Worm (Caenorhabditis elegans) whole organism, L2 larva: Measurements from ENCODE around the gene acp-7.

Experiments
- C34F6.9 ChIP-seq: fragments of 150-350 bp; optimal IDR thresholded peaks from 2 replicates; lab custom pipeline; 2014; ENCODE audit warnings: missing biosample characterization, missing genetic modification characterization
- F13H6.1 ChIP-seq: sonication (generic microtip); optimal IDR thresholded peaks from 2 replicates; lab custom pipeline; 2016; ENCODE audit warnings: missing genetic modification characterization, missing compliant biosample characterization
- R02D3.7 ChIP-seq: fragments of 150-350 bp; optimal IDR thresholded peaks from 2 replicates; lab custom pipeline; 2014; ENCODE audit warnings: missing biosample characterization, missing genetic modification characterization
- Y55F3AM.14 ChIP-seq: fragments of 200-800 bp; sonication (Bioruptor generic); optimal IDR thresholded peaks from 2 replicates; lab custom pipeline; 2018; ENCODE audit warnings: mild to moderate bottlenecking, missing genetic modification characterization, missing compliant biosample characterization
- ZK546.5 ChIP-seq: sonication (generic microtip); optimal IDR thresholded peaks from 2 replicates; lab custom pipeline; 2017; ENCODE audit warnings: missing biosample characterization, missing genetic modification characterization
- aly-2 ChIP-seq: fragments of 150-350 bp; optimal IDR thresholded peaks from 2 replicates; lab custom pipeline; 2014; ENCODE audit warnings: missing biosample characterization, missing genetic modification characterization
- ama-1 ChIP-seq: fragments of 150-350 bp; optimal IDR thresholded peaks from 2 replicates; lab custom pipeline; 2018; ENCODE audit warnings: inconsistent platforms
- blmp-1 ChIP-seq: sonication (generic microtip); optimal IDR thresholded peaks from 2 replicates; lab custom pipeline; 2017; ENCODE audit warnings: missing genetic modification characterization, mild to moderate bottlenecking, missing compliant biosample characterization, antibody characterized with exemption, moderate library complexity; ENCODE audit not compliant: insufficient read depth
- ceh-16 ChIP-seq: fragments of 150-350 bp; optimal IDR thresholded peaks from 2 replicates; lab custom pipeline; 2014; ENCODE audit warnings: missing biosample characterization, missing genetic modification characterization
- ceh-82 ChIP-seq: fragments of 150-350 bp; optimal IDR thresholded peaks from 2 replicates; lab custom pipeline; 2014; ENCODE audit warnings: missing biosample characterization, missing genetic modification characterization
- crh-2 ChIP-seq: sonication (generic microtip); optimal IDR thresholded peaks from 2 replicates; lab custom pipeline; 2017; ENCODE audit warnings: missing biosample characterization, missing genetic modification characterization
- egl-27 ChIP-seq: sonication (generic microtip); optimal IDR thresholded peaks from 3 replicates; lab custom pipeline; 2017; ENCODE audit warnings: missing biosample characterization, missing genetic modification reagents, missing genetic modification characterization
- elt-3 ChIP-seq: sonication (generic microtip); optimal IDR thresholded peaks from 2 replicates; lab custom pipeline; 2017; ENCODE audit warnings: missing biosample characterization, missing genetic modification characterization
- fos-1 ChIP-seq: fragments of 150-350 bp; optimal IDR thresholded peaks from 2 replicates; lab custom pipeline; 2014; ENCODE audit warnings: missing biosample characterization, missing genetic modification characterization
- gmeb-1 ChIP-seq: fragments of 150-350 bp; optimal IDR thresholded peaks from 2 replicates; lab custom pipeline; 2014; ENCODE audit warnings: missing biosample characterization, missing genetic modification characterization
- lin-11 ChIP-seq: fragments of 150-350 bp; sonication (generic microtip); optimal IDR thresholded peaks from 2 replicates; lab custom pipeline; 2014; ENCODE audit warnings: missing biosample characterization, missing genetic modification characterization, inconsistent platforms, mixed read lengths
- lin-39 ChIP-seq: fragments of 150-350 bp; optimal IDR thresholded peaks from 2 replicates; lab custom pipeline; 2014; ENCODE audit warnings: missing biosample characterization, missing genetic modification reagents, missing genetic modification characterization
- lsy-2 ChIP-seq, 2 experiments: fragments of 150-350 bp in 1 of 2; sonication (generic microtip) in 1 of 2; optimal IDR thresholded peaks; 2 replicates each; lab custom pipeline; 2014 to 2017; ENCODE audit warnings: missing biosample characterization in 2 of 2, missing genetic modification characterization in 2 of 2
- mab-5 ChIP-seq: fragments of 150-350 bp; optimal IDR thresholded peaks from 2 replicates; lab custom pipeline; 2014; ENCODE audit warnings: missing biosample characterization, missing genetic modification characterization
- mdl-1 ChIP-seq, 2 experiments: fragments of 150-350 bp in 1 of 2; sonication (generic microtip) in 1 of 2; optimal IDR thresholded peaks; 2 replicates each; lab custom pipeline; 2017; ENCODE audit warnings: missing biosample characterization in 2 of 2, missing genetic modification characterization in 2 of 2
- nhr-11 ChIP-seq: fragments of 150-350 bp; optimal IDR thresholded peaks from 2 replicates; lab custom pipeline; 2014; ENCODE audit warnings: missing biosample characterization, missing genetic modification characterization
- nhr-12 ChIP-seq: fragments of 150-350 bp; optimal IDR thresholded peaks from 2 replicates; lab custom pipeline; 2014; ENCODE audit warnings: missing biosample characterization, missing genetic modification characterization
- nhr-129 ChIP-seq: fragments of 150-350 bp; optimal IDR thresholded peaks from 2 replicates; lab custom pipeline; 2014; ENCODE audit warnings: missing biosample characterization, missing genetic modification characterization
- nhr-21 ChIP-seq: fragments of 150-350 bp; optimal IDR thresholded peaks from 2 replicates; lab custom pipeline; 2014; ENCODE audit warnings: missing biosample characterization, missing genetic modification characterization
- nhr-237 ChIP-seq: fragments of 150-350 bp; optimal IDR thresholded peaks from 2 replicates; lab custom pipeline; 2014; ENCODE audit warnings: missing biosample characterization, missing genetic modification characterization
- nhr-6 ChIP-seq: fragments of 150-350 bp; optimal IDR thresholded peaks from 2 replicates; lab custom pipeline; 2014; ENCODE audit warnings: missing biosample characterization, missing genetic modification characterization
- nhr-77 ChIP-seq: fragments of 150-350 bp; optimal IDR thresholded peaks from 2 replicates; lab custom pipeline; 2014; ENCODE audit warnings: missing biosample characterization, missing genetic modification characterization
- peb-1 ChIP-seq: fragments of 150-350 bp; optimal IDR thresholded peaks from 2 replicates; lab custom pipeline; 2014; ENCODE audit warnings: missing biosample characterization, missing genetic modification characterization
- sma-3 ChIP-seq: sonication (generic microtip); optimal IDR thresholded peaks from 2 replicates; lab custom pipeline; 2016; ENCODE audit warnings: missing genetic modification reagents, missing genetic modification characterization, missing compliant biosample characterization
- sma-9 ChIP-seq, 2 experiments: fragments of 150-350 bp in 1 of 2; sonication (generic microtip) in 1 of 2; optimal IDR thresholded peaks; 2 replicates each; lab custom pipeline; 2014 to 2016; ENCODE audit warnings: missing genetic modification characterization in 2 of 2, mild to moderate bottlenecking in 1 of 2, missing biosample characterization in 1 of 2, missing compliant biosample characterization in 1 of 2, missing genetic modification reagents in 1 of 2, moderate library complexity in 1 of 2
- unc-39 ChIP-seq: fragments of 150-350 bp; optimal IDR thresholded peaks from 2 replicates; lab custom pipeline; 2014; ENCODE audit warnings: missing biosample characterization, missing genetic modification characterization
- unc-55 ChIP-seq: fragments of 150-350 bp; sonication (generic microtip); optimal IDR thresholded peaks from 3 replicates; lab custom pipeline; 2014; ENCODE audit warnings: missing biosample characterization, missing genetic modification reagents, missing genetic modification characterization
- unc-62 ChIP-seq: fragments of 150-350 bp; optimal IDR thresholded peaks from 2 replicates; lab custom pipeline; 2014; ENCODE audit warnings: missing biosample characterization, missing genetic modification reagents, missing genetic modification characterization
- zag-1 ChIP-seq: fragments of 150-350 bp; optimal IDR thresholded peaks from 2 replicates; lab custom pipeline; 2014; ENCODE audit warnings: missing biosample characterization, missing genetic modification characterization
- ztf-1 ChIP-seq: fragments of 200-800 bp; sonication (Bioruptor generic); conservative IDR thresholded peaks from 2 replicates; pipeline ENCODE4 v1.3.6; 2022; ENCODE audit warnings: missing genetic modification characterization, missing compliant biosample characterization
- ztf-11 ChIP-seq: sonication (generic microtip); optimal IDR thresholded peaks from 2 replicates; lab custom pipeline; 2017; ENCODE audit warnings: missing biosample characterization, missing genetic modification characterization

The acp-7 gene

ce11 chrIV:6431582-6431981 lies at the start of gene acp-7:
TSS of gene acp-7 (minus strand) at chrIV:6431682.
- no peak for TF ChIP-seq unc-62 (GFP tag; lab: Kevin White, UChicago)
- no peak for TF ChIP-seq zag-1 (tag; lab: Kevin White, UChicago)
- TF ChIP-seq nhr-129 (tag; lab: Kevin White, UChicago): no peak
- TF ChIP-seq nhr-237: no peak
- TF ChIP-seq lin-39 (tag; lab: Kevin White, UChicago): no peak
- TF ChIP-seq mdl-1 (tag; optimal IDR thresholded peaks at IDR 0.05; lab: Kevin White, UChicago): no peak
- TF ChIP-seq mab-5 (tag; lab: Kevin White, UChicago): no peak
- TF ChIP-seq unc-39 (tag; lab: Kevin White, UChicago): no peak
- TF ChIP-seq, all 48 proteins: peak for 0

- TF ChIP-seq sma-9 (GFP tag; optimal IDR thresholded peaks at IDR 0.05; lab: Kevin White, UChicago) (peak; percentile 55), sma-9 (tag; optimal IDR thresholded peaks at IDR 0.05; lab: Kevin White, UChicago) (no peak), fos-1 (tag; lab: Kevin White, UChicago) (peak; percentile 56), nhr-77 (tag; lab: Kevin White, UChicago) (no peak), nhr-129 (tag; lab: Kevin White, UChicago) (peak; percentile 42), Y55F3AM.14 (GFP tag; lab: Kevin White, UChicago) (peak; percentile 28), sma-3 (GFP tag; lab: Kevin White, UChicago) (peak; percentile 32), nhr-12 (tag; lab: Kevin White, UChicago) (no peak), ZK546.5 (tag; lab: Kevin White, UChicago) (no peak), gmeb-1 (tag; lab: Kevin White, UChicago) (peak; percentile 34), crh-2 (tag; lab: Kevin White, UChicago) (peak; percentile 25)
Observed at ce11 chrIV:6480978-6481377, 49.5 kb upstream of the acp-7 start.

ce11 chrIV:6480221-6480620 lies 48.7 kb upstream of the acp-7 start, which contains the start of gene tyr-6:
TSS of gene tyr-6 (plus strand) at chrIV:6480521.
- TF ChIP-seq unc-62 (GFP tag; lab: Kevin White, UChicago) (no peak), lin-39 (tag; lab: Kevin White, UChicago) (no peak), ceh-16 (tag; lab: Kevin White, UChicago) (no peak), F13H6.1 (tag; lab: Kevin White, UChicago) (no peak), R02D3.7 (tag; lab: Kevin White, UChicago) (no peak), nhr-11 (tag; lab: Kevin White, UChicago) (no peak), crh-2 (tag; lab: Kevin White, UChicago) (no peak), gmeb-1 (tag; lab: Kevin White, UChicago) (no peak), lin-11 (no peak), ama-1 (lab: Kevin White, UChicago) (no peak), lsy-2 (tag; optimal IDR thresholded peaks at IDR 0.05; lab: Kevin White, UChicago) (no peak), nhr-237 (no peak), egl-27 (tag; lab: Kevin White, UChicago) (no peak), elt-3 (tag; lab: Kevin White, UChicago) (no peak), ztf-1 (no peak), ztf-11 (no peak), aly-2 (tag; lab: Kevin White, UChicago) (no peak), unc-39 (tag; lab: Kevin White, UChicago) (no peak), nhr-12 (tag; lab: Kevin White, UChicago) (no peak)
- TF ChIP-seq, all 48 proteins: peak for 0

ce11 chrIV:6474751-6475150 lies 43.3 kb upstream of the acp-7 start:
- peak; percentile 16 for TF ChIP-seq sma-3 (GFP tag; lab: Kevin White, UChicago)
- TF ChIP-seq zag-1 (tag; lab: Kevin White, UChicago): peak; percentile 38
- no peak for TF ChIP-seq blmp-1 (tag; lab: Kevin White, UChicago)
- no peak for TF ChIP-seq unc-62 (GFP tag; lab: Kevin White, UChicago)
- TF ChIP-seq F13H6.1 (tag; lab: Kevin White, UChicago): peak; percentile 16
- peak; percentile 83 for TF ChIP-seq C34F6.9 (tag; lab: Kevin White, UChicago)
- no peak for TF ChIP-seq peb-1
- TF ChIP-seq nhr-11 (tag; lab: Kevin White, UChicago): no peak
- peak; percentile 89 for TF ChIP-seq unc-55
- TF ChIP-seq nhr-129 (tag; lab: Kevin White, UChicago): peak; percentile 44
- peak; percentile 30 for TF ChIP-seq nhr-21
- TF ChIP-seq mab-5 (tag; lab: Kevin White, UChicago): peak; percentile 76
- peak; percentile 54 for TF ChIP-seq crh-2 (tag; lab: Kevin White, UChicago)
- no peak for TF ChIP-seq ceh-16 (tag; lab: Kevin White, UChicago)
- no peak for TF ChIP-seq gmeb-1 (tag; lab: Kevin White, UChicago)
- peak; percentile 37 for TF ChIP-seq egl-27 (tag; lab: Kevin White, UChicago)
- peak; percentile 55 for TF ChIP-seq sma-9 (GFP tag; optimal IDR thresholded peaks at IDR 0.05; lab: Kevin White, UChicago)
- no peak for TF ChIP-seq sma-9 (tag; optimal IDR thresholded peaks at IDR 0.05; lab: Kevin White, UChicago)
- peak in 1 of 2 experiments; percentile 71 for TF ChIP-seq lsy-2 (tag; optimal IDR thresholded peaks at IDR 0.05; lab: Kevin White, UChicago)
- peak; percentile 56 for TF ChIP-seq fos-1 (tag; lab: Kevin White, UChicago)
- TF ChIP-seq aly-2 (tag; lab: Kevin White, UChicago): no peak
- no peak for TF ChIP-seq elt-3 (tag; lab: Kevin White, UChicago)
- no peak for TF ChIP-seq nhr-6 (tag; lab: Kevin White, UChicago)
- TF ChIP-seq ceh-82 (tag; lab: Kevin White, UChicago): no peak
